In the genomic region with DNA sequence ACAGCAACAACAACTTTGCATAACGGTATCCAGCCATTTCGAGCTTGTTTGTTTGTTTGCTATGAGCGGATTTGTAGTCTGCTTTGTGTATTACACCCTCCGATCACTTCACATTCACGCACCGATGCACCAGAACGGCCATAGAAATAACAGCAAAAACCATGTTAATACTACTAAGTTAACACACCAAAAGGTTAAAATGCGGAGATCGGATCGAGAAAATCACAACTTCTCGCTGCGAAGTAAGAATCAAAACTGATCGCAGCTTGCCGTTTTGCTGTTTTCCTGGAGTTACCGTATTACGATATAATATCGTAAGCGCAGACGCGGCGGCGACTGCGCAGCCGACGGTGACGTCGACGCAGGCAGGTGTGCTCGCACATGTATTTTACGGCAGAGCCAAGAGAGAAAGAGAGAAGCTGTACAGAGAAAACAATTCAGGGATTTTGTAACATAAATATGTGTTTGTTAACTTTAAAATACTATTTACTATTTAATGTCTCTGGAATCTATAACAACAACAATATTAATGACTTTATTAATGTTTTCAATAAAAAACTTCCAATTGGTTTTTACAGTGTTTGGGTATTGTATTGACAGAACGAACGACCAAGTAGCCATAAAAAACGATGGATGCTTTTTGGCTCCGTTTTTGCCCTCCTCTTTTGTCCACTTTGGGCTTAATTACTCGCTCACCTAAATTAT, we compare ENCODE assay signal across 5 fruit fly cellular contexts.
A peak's percentile ranks its signal among the peaks of the same experiment; 100 is the strongest.
TF ChIP-seq lines count a peak whose summit lies in the region.

A gene (minus strand): TSS at position 259 of the 705 bp plus-strand sequence.

TF ChIP-seq in whole organism, adult, 20 proteins besides CTCF, POLR2A, EP300 and RAD21 (continued from another document):
- peak; percentile 64 for TF ChIP-seq CG11617 (GFP tag; optimal IDR thresholded peaks at IDR 0.05; lab: Kevin White, UChicago)
- peak; percentile 31 for TF ChIP-seq CG12768 (GFP tag; optimal IDR thresholded peaks at IDR 0.05; lab: Kevin White, UChicago)
- TF ChIP-seq CG33017 (tag; optimal IDR thresholded peaks at IDR 0.05; lab: Kevin White, UChicago), result peak; percentile 63
- TF ChIP-seq Mnt (GFP tag; optimal IDR thresholded peaks at IDR 0.05; lab: Kevin White, UChicago), result peak; percentile 54

TF ChIP-seq in whole organism, embryonic, 481 proteins besides CTCF, POLR2A, EP300 and RAD21 (continued from another document and continues in another):
- TF ChIP-seq CG16815 (GFP tag; optimal IDR thresholded peaks at IDR 0.05; lab: Kevin White, UChicago), result peak; percentile 76
- no peak for TF ChIP-seq sima (GFP tag; optimal IDR thresholded peaks at IDR 0.05; lab: Kevin White, UChicago)
- no peak for TF ChIP-seq CG8478 (optimal IDR thresholded peaks at IDR 0.05; lab: Kevin White, UChicago)
- peak; percentile 83 for TF ChIP-seq NC2β (GFP tag; optimal IDR thresholded peaks at IDR 0.05; lab: Kevin White, UChicago)
- TF ChIP-seq CG10462 (GFP tag; optimal IDR thresholded peaks at IDR 0.05; lab: Kevin White, UChicago), result peak; percentile 85
- TF ChIP-seq HHEX (GFP tag; optimal IDR thresholded peaks at IDR 0.05; lab: Kevin White, UChicago), result peak; percentile 89
- peak; percentile 97 for TF ChIP-seq CG2712 (tag; optimal IDR thresholded peaks at IDR 0.05; lab: Kevin White, UChicago)
- TF ChIP-seq fru (optimal IDR thresholded peaks at IDR 0.05; lab: Kevin White, UChicago), result no peak
- peak; percentile 90 for TF ChIP-seq Hr3 (GFP tag; optimal IDR thresholded peaks at IDR 0.05; lab: Kevin White, UChicago)
- peak; percentile 55 for TF ChIP-seq CG10274 (GFP tag; optimal IDR thresholded peaks at IDR 0.05; lab: Kevin White, UChicago)
- TF ChIP-seq slbo (GFP tag; IDR thresholded peaks at IDR 0.05; lab: Robert Waterston, UW), result peak; percentile 94
- TF ChIP-seq CG3163 (GFP tag; optimal IDR thresholded peaks at IDR 0.05; lab: Kevin White, UChicago), result peak; percentile 69
- peak; percentile 71 for TF ChIP-seq Dad (GFP tag; optimal IDR thresholded peaks at IDR 0.05; lab: Kevin White, UChicago)
- peak; percentile 72 for TF ChIP-seq CG1792 (GFP tag; optimal IDR thresholded peaks at IDR 0.05; lab: Kevin White, UChicago)
- TF ChIP-seq eyg (GFP tag; optimal IDR thresholded peaks at IDR 0.05; lab: Kevin White, UChicago), result peak; percentile 72
- TF ChIP-seq hb (GFP tag; IDR thresholded peaks at IDR 0.05; lab: Robert Waterston, UW; ENCODE audit: partially characterized antibody), result no peak
- TF ChIP-seq unpg (GFP tag; optimal IDR thresholded peaks at IDR 0.05; lab: Kevin White, UChicago), result peak; percentile 97
- no peak for TF ChIP-seq amos (GFP tag; IDR thresholded peaks at IDR 0.05; lab: Robert Waterston, UW; ENCODE audit: partially characterized antibody)
- peak; percentile 78 for TF ChIP-seq CG1647 (GFP tag; optimal IDR thresholded peaks at IDR 0.05; lab: Kevin White, UChicago)
- peak; percentile 49; the same call in 1 of the 2 replicates for TF ChIP-seq GATAe (GFP tag; conservative IDR thresholded peaks at IDR 0.05; lab: Robert Waterston, UW)
- TF ChIP-seq toy (GFP tag; IDR thresholded peaks at IDR 0.05; lab: Robert Waterston, UW), result peak; percentile 83
- TF ChIP-seq bbx (GFP tag; IDR thresholded peaks at IDR 0.05; lab: Robert Waterston, UW; ENCODE audit: partially characterized antibody), result no peak
- TF ChIP-seq run (tag; optimal IDR thresholded peaks at IDR 0.05; lab: Kevin White, UChicago), result peak; percentile 85
- TF ChIP-seq knrl (GFP tag; IDR thresholded peaks at IDR 0.05; lab: Robert Waterston, UW; ENCODE audit: partially characterized antibody), result no peak
- peak; percentile 60 for TF ChIP-seq trh (GFP tag; optimal IDR thresholded peaks at IDR 0.05; lab: Kevin White, UChicago)
- peak; percentile 97 for TF ChIP-seq CG31441 (GFP tag; IDR thresholded peaks at IDR 0.05; lab: Robert Waterston, UW)
- TF ChIP-seq ftz-f1 (GFP tag; optimal IDR thresholded peaks at IDR 0.05; lab: Kevin White, UChicago), result peak; percentile 24
- peak; percentile 96 for TF ChIP-seq ci (GFP tag; IDR thresholded peaks at IDR 0.05; lab: Robert Waterston, UW)
- TF ChIP-seq chif (GFP tag; optimal IDR thresholded peaks at IDR 0.05; lab: Kevin White, UChicago), result peak; percentile 80 to 86

TF ChIP-seq in whole organism, prepupa, 60 proteins besides CTCF, POLR2A, EP300 and RAD21 (continued from another document and continues in another):
- peak; percentile 96 for TF ChIP-seq OdsH (GFP tag; optimal IDR thresholded peaks at IDR 0.05; lab: Kevin White, UChicago)
- peak; percentile 91 for TF ChIP-seq Hr39 (GFP tag; optimal IDR thresholded peaks at IDR 0.05; lab: Kevin White, UChicago)
- TF ChIP-seq Gug (GFP tag; IDR thresholded peaks at IDR 0.05; lab: Robert Waterston, UW), result peak; percentile 95
- TF ChIP-seq esn (GFP tag; optimal IDR thresholded peaks at IDR 0.05; lab: Kevin White, UChicago), result peak; percentile 98
- peak; percentile 94 for TF ChIP-seq CG11762 (GFP tag; optimal IDR thresholded peaks at IDR 0.05; lab: Kevin White, UChicago; ENCODE audit: insufficient read depth)
- TF ChIP-seq vri (GFP tag; optimal IDR thresholded peaks at IDR 0.05; lab: Kevin White, UChicago), result peak; percentile 95
- TF ChIP-seq CG9139 (GFP tag; optimal IDR thresholded peaks at IDR 0.05; lab: Kevin White, UChicago), result peak; percentile 84
- peak; percentile 93 for TF ChIP-seq CG3032 (tag; optimal IDR thresholded peaks at IDR 0.05; lab: Kevin White, UChicago)
- peak; percentile 97 for TF ChIP-seq topi (GFP tag; optimal IDR thresholded peaks at IDR 0.05; lab: Kevin White, UChicago)
- peak; percentile 90 for TF ChIP-seq Ets21C (GFP tag; optimal IDR thresholded peaks at IDR 0.05; lab: Kevin White, UChicago)
- peak; percentile 87 for TF ChIP-seq fkh (GFP tag; optimal IDR thresholded peaks at IDR 0.05; lab: Kevin White, UChicago)
- TF ChIP-seq Blimp-1 (GFP tag; optimal IDR thresholded peaks at IDR 0.05; lab: Kevin White, UChicago), result peak; percentile 88
- TF ChIP-seq CG15336 (GFP tag; IDR thresholded peaks at IDR 0.05; lab: Robert Waterston, UW), result peak; percentile 98
- TF ChIP-seq Eip78C (GFP tag; lab: Kevin White, UChicago), result peak; percentile 99
- peak; percentile 57 for TF ChIP-seq dac (GFP tag; optimal IDR thresholded peaks at IDR 0.05; lab: Kevin White, UChicago)
- peak; percentile 96 for TF ChIP-seq CG6163 (GFP tag; IDR thresholded peaks at IDR 0.05; lab: Robert Waterston, UW)
- TF ChIP-seq Lpt (GFP tag; optimal IDR thresholded peaks at IDR 0.05; lab: Kevin White, UChicago), result peak; percentile 92
- TF ChIP-seq net (GFP tag; optimal IDR thresholded peaks at IDR 0.05; lab: Kevin White, UChicago), result peak; percentile 90
- TF ChIP-seq Hr4 (GFP tag; optimal IDR thresholded peaks at IDR 0.05; lab: Kevin White, UChicago), result peak; percentile 83
- peak; percentile 85 for TF ChIP-seq fd59A (GFP tag; optimal IDR thresholded peaks at IDR 0.05; lab: Kevin White, UChicago)
- peak; percentile 96 for TF ChIP-seq cyc (GFP tag; optimal IDR thresholded peaks at IDR 0.05; lab: Kevin White, UChicago)
- TF ChIP-seq Hr38 (GFP tag; optimal IDR thresholded peaks at IDR 0.05; lab: Kevin White, UChicago), result no peak
- TF ChIP-seq Smox (GFP tag; optimal IDR thresholded peaks at IDR 0.05; lab: Kevin White, UChicago), result peak; percentile 97
- peak; percentile 95 for TF ChIP-seq CG10631 (GFP tag; optimal IDR thresholded peaks at IDR 0.05; lab: Kevin White, UChicago)
- TF ChIP-seq CG6792 (GFP tag; optimal IDR thresholded peaks at IDR 0.05; lab: Kevin White, UChicago), result peak; percentile 96
- peak; percentile 90 for TF ChIP-seq CG1621 (tag; optimal IDR thresholded peaks at IDR 0.05; lab: Kevin White, UChicago)
- peak; percentile 77 for TF ChIP-seq fd85E (GFP tag; optimal IDR thresholded peaks at IDR 0.05; lab: Kevin White, UChicago)
- peak; percentile 98 for TF ChIP-seq CG8119 (GFP tag; IDR thresholded peaks at IDR 0.05; lab: Robert Waterston, UW)
- peak; percentile 98 for TF ChIP-seq CG3919 (GFP tag; optimal IDR thresholded peaks at IDR 0.05; lab: Kevin White, UChicago)
- TF ChIP-seq Eip75B (GFP tag; optimal IDR thresholded peaks at IDR 0.05; lab: Kevin White, UChicago), result peak; percentile 91
- peak; percentile 86 for TF ChIP-seq Ets96B (tag; optimal IDR thresholded peaks at IDR 0.05; lab: Kevin White, UChicago)

TF ChIP-seq in whole organism, pupa, 21 proteins besides CTCF, POLR2A, EP300 and RAD21 (continued from another document):
- peak; percentile 93 for TF ChIP-seq CG17806 (tag; optimal IDR thresholded peaks at IDR 0.05; lab: Kevin White, UChicago)
- TF ChIP-seq CG15710 (tag; optimal IDR thresholded peaks at IDR 0.05; lab: Kevin White, UChicago), result peak; percentile 94

TF ChIP-seq in whole organism, wandering third instar larva, 38 proteins besides CTCF, POLR2A, EP300 and RAD21 (continued from another document):
- TF ChIP-seq Hr83 (GFP tag; optimal IDR thresholded peaks at IDR 0.05; lab: Kevin White, UChicago; ENCODE audit: poor library complexity, severe bottlenecking) (no peak), h (GFP tag; optimal IDR thresholded peaks at IDR 0.05; lab: Kevin White, UChicago) (peak; percentile 99), usp (GFP tag; optimal IDR thresholded peaks at IDR 0.05; lab: Kevin White, UChicago) (no peak), br (GFP tag; optimal IDR thresholded peaks at IDR 0.05; lab: Kevin White, UChicago) (peak; percentile 96), ey (GFP tag; optimal IDR thresholded peaks at IDR 0.05; lab: Kevin White, UChicago) (peak; percentile 95), CG9705 (GFP tag; optimal IDR thresholded peaks at IDR 0.05; lab: Kevin White, UChicago) (peak; percentile 92), psq (GFP tag; optimal IDR thresholded peaks at IDR 0.05; lab: Kevin White, UChicago) (peak; percentile 95), brk (GFP tag; optimal IDR thresholded peaks at IDR 0.05; lab: Kevin White, UChicago) (peak; percentile 95), fru (GFP tag; optimal IDR thresholded peaks at IDR 0.05; lab: Kevin White, UChicago) (peak; percentile 93), OdsH (GFP tag; optimal IDR thresholded peaks at IDR 0.05; lab: Kevin White, UChicago) (peak; percentile 98), sv (GFP tag; optimal IDR thresholded peaks at IDR 0.05; lab: Kevin White, UChicago) (peak; percentile 92), Myc (optimal IDR thresholded peaks at IDR 0.05; lab: Kevin White, UChicago) (no peak), Dfd (GFP tag; optimal IDR thresholded peaks at IDR 0.05; lab: Kevin White, UChicago) (peak; percentile 27), Hr78 (GFP tag; optimal IDR thresholded peaks at IDR 0.05; lab: Kevin White, UChicago) (no peak), Abd-B (GFP tag; optimal IDR thresholded peaks at IDR 0.05; lab: Kevin White, UChicago) (no peak), woc (GFP tag; optimal IDR thresholded peaks at IDR 0.05; lab: Kevin White, UChicago) (peak; percentile 96), Mio (GFP tag; optimal IDR thresholded peaks at IDR 0.05; lab: Kevin White, UChicago) (peak; percentile 76), N (GFP tag; optimal IDR thresholded peaks at IDR 0.05; lab: Kevin White, UChicago) (no peak), CrebA (GFP tag; optimal IDR thresholded peaks at IDR 0.05; lab: Kevin White, UChicago; ENCODE audit: borderline replicate concordance) (peak; percentile 34), Jra (GFP tag; optimal IDR thresholded peaks at IDR 0.05; lab: Kevin White, UChicago) (peak; percentile 96)
